Worm (Caenorhabditis elegans) whole organism, L3 larva: ENCODE data around the gene let-716.

Source experiments
- R02D3.7 ChIP-seq: fragments of 150-350 bp; optimal IDR thresholded peaks from 2 replicates; lab custom pipeline; 2014; ENCODE audit warnings: missing biosample characterization, missing genetic modification characterization
- aly-2 ChIP-seq: fragments of 150-350 bp; optimal IDR thresholded peaks from 2 replicates; lab custom pipeline; 2014; ENCODE audit warnings: missing biosample characterization, missing genetic modification characterization
- ama-1 ChIP-seq: fragments of 150-350 bp; optimal IDR thresholded peaks from 2 replicates; lab custom pipeline; 2018
- ceh-28 ChIP-seq: fragments of 150-350 bp; optimal IDR thresholded peaks from 2 replicates; lab custom pipeline; 2014; ENCODE audit warnings: missing biosample characterization, missing genetic modification reagents, missing genetic modification characterization
- ceh-82 ChIP-seq: fragments of 150-350 bp; optimal IDR thresholded peaks from 2 replicates; lab custom pipeline; 2014; ENCODE audit warnings: missing biosample characterization, missing genetic modification characterization
- daf-12 ChIP-seq: fragments of 150-350 bp; optimal IDR thresholded peaks from 2 replicates; lab custom pipeline; 2014; ENCODE audit warnings: missing biosample characterization, missing genetic modification reagents, missing genetic modification characterization
- elt-1 ChIP-seq: fragments of 150-350 bp; optimal IDR thresholded peaks from 2 replicates; lab custom pipeline; 2014; ENCODE audit warnings: missing biosample characterization, missing genetic modification characterization
- elt-2 ChIP-seq: sonication (generic microtip); optimal IDR thresholded peaks from 2 replicates; lab custom pipeline; 2016; ENCODE audit warnings: missing genetic modification reagents, mild to moderate bottlenecking, missing genetic modification characterization, missing compliant biosample characterization
- elt-3 ChIP-seq, 3 experiments: fragments of 150-350 bp in 1 of 3; sonication (generic microtip) in 2 of 3; optimal IDR thresholded peaks; 2 replicates in 2 of 3; 4 replicates in 1 of 3; lab custom pipeline; 2014 to 2017; ENCODE audit warnings: missing biosample characterization in 3 of 3, missing genetic modification characterization in 3 of 3
- eor-1 ChIP-seq, 2 experiments: fragments of 150-350 bp; optimal IDR thresholded peaks; 2 replicates each; lab custom pipeline; 2014 to 2018; ENCODE audit warnings: missing biosample characterization in 2 of 2, missing genetic modification characterization in 2 of 2
- fkh-2 ChIP-seq: fragments of 150-350 bp; optimal IDR thresholded peaks from 2 replicates; lab custom pipeline; 2014; ENCODE audit warnings: missing biosample characterization, missing genetic modification reagents, missing genetic modification characterization
- fos-1 ChIP-seq: fragments of 150-350 bp; optimal IDR thresholded peaks from 2 replicates; lab custom pipeline; 2014; ENCODE audit warnings: missing biosample characterization, missing genetic modification characterization
- hmg-11 ChIP-seq: sonication (generic microtip); optimal IDR thresholded peaks from 2 replicates; lab custom pipeline; 2016; ENCODE audit warnings: missing genetic modification characterization, missing compliant biosample characterization
- jun-1 ChIP-seq: fragments of 150-350 bp; optimal IDR thresholded peaks from 2 replicates; lab custom pipeline; 2014; ENCODE audit warnings: missing biosample characterization, missing genetic modification reagents, missing genetic modification characterization
- lin-15B ChIP-seq: fragments of 150-350 bp; optimal IDR thresholded peaks from 2 replicates; lab custom pipeline; 2014; ENCODE audit warnings: missing biosample characterization, missing genetic modification characterization
- lin-39 ChIP-seq: fragments of 150-350 bp; optimal IDR thresholded peaks from 2 replicates; lab custom pipeline; 2018; ENCODE audit warnings: missing biosample characterization, missing genetic modification reagents, missing genetic modification characterization
- mdl-1 ChIP-seq: fragments of 150-350 bp; optimal IDR thresholded peaks from 2 replicates; lab custom pipeline; 2014; ENCODE audit warnings: missing biosample characterization, missing genetic modification characterization
- mml-1 ChIP-seq: fragments of 150-350 bp; sonication (generic microtip); optimal IDR thresholded peaks from 3 replicates; lab custom pipeline; 2014; ENCODE audit warnings: missing biosample characterization, missing genetic modification characterization
- nfya-1 ChIP-seq: sonication (generic microtip); optimal IDR thresholded peaks from 2 replicates; lab custom pipeline; 2017; ENCODE audit warnings: missing genetic modification characterization, mild to moderate bottlenecking, missing compliant biosample characterization, antibody characterized with exemption, moderate library complexity; ENCODE audit not compliant: insufficient read depth
- nhr-11 ChIP-seq: fragments of 150-350 bp; optimal IDR thresholded peaks from 2 replicates; lab custom pipeline; 2014; ENCODE audit warnings: missing biosample characterization, missing genetic modification characterization
- nhr-12 ChIP-seq: fragments of 150-350 bp; optimal IDR thresholded peaks from 2 replicates; lab custom pipeline; 2014; ENCODE audit warnings: missing biosample characterization, missing genetic modification characterization
- nhr-23 ChIP-seq: fragments of 150-350 bp; optimal IDR thresholded peaks from 2 replicates; lab custom pipeline; 2014; ENCODE audit warnings: missing biosample characterization, missing genetic modification reagents, missing genetic modification characterization
- nhr-237 ChIP-seq: fragments of 150-350 bp; optimal IDR thresholded peaks from 2 replicates; lab custom pipeline; 2014; ENCODE audit warnings: missing biosample characterization, missing genetic modification characterization
- nhr-28 ChIP-seq: fragments of 150-350 bp; optimal IDR thresholded peaks from 2 replicates; lab custom pipeline; 2014; ENCODE audit warnings: missing biosample characterization, missing genetic modification characterization
- nhr-43 ChIP-seq: sonication (generic microtip); optimal IDR thresholded peaks from 2 replicates; lab custom pipeline; 2016; ENCODE audit warnings: mild to moderate bottlenecking, missing genetic modification characterization, missing compliant biosample characterization; ENCODE audit not compliant: poor library complexity, severe bottlenecking
- nhr-67 ChIP-seq: fragments of 150-350 bp; optimal IDR thresholded peaks from 2 replicates; lab custom pipeline; 2014; ENCODE audit warnings: missing biosample characterization, missing genetic modification characterization
- nhr-76 ChIP-seq: fragments of 150-350 bp; sonication (generic microtip); optimal IDR thresholded peaks from 5 replicates; lab custom pipeline; 2014; ENCODE audit warnings: missing biosample characterization, missing genetic modification characterization
- pha-4 ChIP-seq: fragments of 150-350 bp; optimal IDR thresholded peaks from 2 replicates; lab custom pipeline; 2014; ENCODE audit warnings: missing biosample characterization, missing genetic modification reagents, missing genetic modification characterization
- pqm-1 ChIP-seq: fragments of 150-350 bp; optimal IDR thresholded peaks from 2 replicates; lab custom pipeline; 2017; ENCODE audit warnings: missing biosample characterization, missing genetic modification characterization, inconsistent platforms
- sea-2 ChIP-seq: fragments of 150-350 bp; sonication (generic microtip); optimal IDR thresholded peaks from 4 replicates; lab custom pipeline; 2014; ENCODE audit warnings: missing biosample characterization, missing genetic modification reagents, missing genetic modification characterization
- skn-1 ChIP-seq: fragments of 150-350 bp; optimal IDR thresholded peaks from 2 replicates; lab custom pipeline; 2014; ENCODE audit warnings: missing biosample characterization, missing genetic modification characterization
- ztf-11 ChIP-seq: fragments of 150-350 bp; optimal IDR thresholded peaks from 2 replicates; lab custom pipeline; 2014; ENCODE audit warnings: missing biosample characterization, missing genetic modification characterization

let-716 gene

ce11 chrIII:6374947-6375415, 8.4 kb upstream of the let-716 start, which contains the start of the genes rps-13 and nfx-1 (continued):
- TF ChIP-seq lin-39 (tag; lab: Kevin White, UChicago): peak; percentile 84

ce11 chrIII:6379129-6379528, 4.2 kb upstream of the let-716 start, which contains the start of gene C16A3.6:
TSS of gene C16A3.6 (plus strand) at chrIII:6379212.
- no peak for TF ChIP-seq R02D3.7 (tag; lab: Kevin White, UChicago)
- TF ChIP-seq aly-2: no peak
- TF ChIP-seq elt-2 (tag; lab: Kevin White, UChicago): peak; percentile 14
- TF ChIP-seq lin-15B: no peak
- TF ChIP-seq skn-1 (tag; lab: Kevin White, UChicago): no peak
- TF ChIP-seq mml-1 (tag; lab: Kevin White, UChicago): no peak
- TF ChIP-seq fkh-2: no peak
- TF ChIP-seq nhr-28 (tag; lab: Kevin White, UChicago): no peak
- TF ChIP-seq nhr-237 (tag; lab: Kevin White, UChicago): no peak
- TF ChIP-seq pha-4 (tag; lab: Kevin White, UChicago): peak; percentile 40
- peak; percentile 32 for TF ChIP-seq hmg-11
- TF ChIP-seq daf-12 (tag; lab: Kevin White, UChicago): no peak
- peak; percentile 37 for TF ChIP-seq nfya-1 (tag; lab: Kevin White, UChicago)
- TF ChIP-seq mdl-1 (tag; lab: Kevin White, UChicago): no peak
- peak; percentile 11 for TF ChIP-seq nhr-23 (tag; lab: Kevin White, UChicago)
- no peak for TF ChIP-seq nhr-67
- no peak for TF ChIP-seq sea-2
- no peak for TF ChIP-seq nhr-43 (tag; lab: Kevin White, UChicago)
- peak; percentile 75 for TF ChIP-seq ama-1 (lab: Kevin White, UChicago)
- no peak for TF ChIP-seq jun-1
- TF ChIP-seq ceh-82 (tag; lab: Kevin White, UChicago): no peak

ce11 chrIII:6380472-6380871, 2.9 kb upstream of the let-716 start, which contains the start of gene C16A3.5:
TSS of gene C16A3.5 (plus strand) at chrIII:6380772.
- TF ChIP-seq ceh-82 (tag; lab: Kevin White, UChicago) (no peak), ama-1 (lab: Kevin White, UChicago) (no peak), nhr-43 (tag; lab: Kevin White, UChicago) (no peak), eor-1 (tag; optimal IDR thresholded peaks at IDR 0.05; lab: Kevin White, UChicago) (no peak), ceh-28 (tag; lab: Kevin White, UChicago) (no peak), elt-1 (tag; lab: Kevin White, UChicago) (no peak), sea-2 (no peak), nhr-11 (no peak), skn-1 (tag; lab: Kevin White, UChicago) (no peak), fos-1 (tag; lab: Kevin White, UChicago) (no peak), elt-2 (tag; lab: Kevin White, UChicago) (no peak), nhr-237 (tag; lab: Kevin White, UChicago) (no peak), hmg-11 (no peak), nhr-76 (no peak), ztf-11 (no peak), lin-39 (tag; lab: Kevin White, UChicago) (no peak), jun-1 (no peak), nhr-67 (no peak)

ce11 chrIII:6381584-6382391, 1.6 kb upstream of the let-716 start, which contains the start of gene znf-622:
TSS of gene znf-622 (plus strand) at chrIII:6381634.
- TF ChIP-seq aly-2 (no peak), pqm-1 (tag; lab: Kevin White, UChicago) (no peak), sea-2 (no peak), elt-2 (tag; lab: Kevin White, UChicago) (no peak), nhr-12 (tag; lab: Kevin White, UChicago) (no peak)

ce11 chrIII:6389533-6389932, 6.2 kb downstream of the let-716 start, which contains the start of gene C16A3.2:
TSS of gene C16A3.2 (plus strand) at chrIII:6389833.
- TF ChIP-seq nhr-23 (tag; lab: Kevin White, UChicago) (no peak), elt-3 (tag; optimal IDR thresholded peaks at IDR 0.05; lab: Kevin White, UChicago) (no peak)
